Worm (Caenorhabditis elegans): ENCODE results near the gene srw-108.

DNA sequence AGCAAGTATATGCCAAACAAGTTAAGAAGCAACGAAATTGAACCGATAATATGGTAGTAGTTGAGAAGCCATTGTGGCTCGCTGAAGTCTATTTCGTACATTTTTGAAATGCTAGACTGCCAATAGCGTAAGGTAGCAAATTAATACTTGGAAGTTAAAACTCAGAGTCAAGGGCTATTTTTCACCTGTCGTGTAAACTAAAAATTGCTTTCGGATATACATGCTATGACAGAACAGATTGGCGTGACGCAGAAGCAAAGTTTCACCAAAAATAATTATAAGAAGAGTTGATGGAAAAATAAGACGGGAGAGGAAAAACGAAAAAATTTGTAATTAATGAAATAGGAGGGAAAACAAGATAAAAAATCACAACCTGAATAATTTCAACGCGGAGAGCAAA, 38.3 kb downstream of the srw-108 start, which contains the start of gene sri-73:
- TF ChIP-seq saeg-2 (GFP tag; IDR thresholded peaks at IDR 0.05) (no peak), lsy-2 (tag; optimal IDR thresholded peaks at IDR 0.05) (no peak), tra-1 (GFP tag; IDR thresholded peaks at IDR 0.05) (no peak), ctbp-1 (GFP tag; IDR thresholded peaks at IDR 0.05) (no peak), aha-1 (tag) (no peak), dpl-1 (GFP tag; optimal IDR thresholded peaks at IDR 0.05) (no peak), pha-4 (GFP tag; IDR thresholded peaks at IDR 0.05) (no peak), pha-4 (tag; optimal IDR thresholded peaks at IDR 0.05) (no peak), spr-1 (tag; optimal IDR thresholded peaks at IDR 0.05) (no peak), ama-1 (optimal IDR thresholded peaks at IDR 0.05) (no peak), lin-15B (tag; optimal IDR thresholded peaks at IDR 0.05) (no peak), unc-130 (GFP tag; optimal IDR thresholded peaks at IDR 0.05) (no peak), unc-62 (GFP tag; optimal IDR thresholded peaks at IDR 0.05 in 1 of 2) (no peak), unc-62 (tag; optimal IDR thresholded peaks at IDR 0.05) (no peak)

Data from whole organism, L4 larva.